Worm (Caenorhabditis elegans) whole organism, young adult: Measurements from ENCODE around the gene C50C3.12.

Experiments
- B0035.1 ChIP-seq: sonication (generic microtip); optimal IDR thresholded peaks from 2 replicates; lab custom pipeline; 2016; ENCODE audit warnings: missing genetic modification characterization, mild to moderate bottlenecking, missing compliant biosample characterization, missing genotype, missing genetic modification reagents
- C06A6.2 ChIP-seq: fragments of 200-800 bp; sonication (Bioruptor generic); conservative IDR thresholded peaks from 2 replicates; pipeline ENCODE4 v1.3.6; 2022; ENCODE audit warnings: missing genetic modification characterization, missing compliant biosample characterization
- C17E4.6 ChIP-seq: fragments of 200-800 bp; sonication (Bioruptor generic); IDR thresholded peaks from 2 replicates; pipeline ENCODE4 v1.3.6; 2022; ENCODE audit warnings: missing genetic modification reagents, missing genetic modification characterization, missing compliant biosample characterization
- F33H1.4 ChIP-seq: fragments of 200-800 bp; sonication (Bioruptor generic); IDR thresholded peaks from 2 replicates; pipeline ENCODE4 v1.3.6; 2022; ENCODE audit warnings: missing genetic modification reagents, missing genetic modification characterization, missing compliant biosample characterization
- F57C9.4 ChIP-seq: sonication (generic microtip); optimal IDR thresholded peaks from 2 replicates; lab custom pipeline; 2017; ENCODE audit warnings: mild to moderate bottlenecking, missing genetic modification characterization, missing compliant biosample characterization
- K11D2.4 ChIP-seq: fragments of 200-800 bp; sonication (Bioruptor generic); IDR thresholded peaks from 2 replicates; pipeline ENCODE4 v1.3.6; 2022; ENCODE audit warnings: missing genetic modification reagents, missing genetic modification characterization, missing compliant biosample characterization
- K12H6.12 ChIP-seq: fragments of 200-800 bp; sonication (Bioruptor generic); optimal IDR thresholded peaks from 2 replicates; lab custom pipeline; 2018; ENCODE audit warnings: mild to moderate bottlenecking, missing genetic modification characterization, missing compliant biosample characterization
- Y53G8AR.9 ChIP-seq: fragments of 200-800 bp; sonication (Bioruptor generic); conservative IDR thresholded peaks from 2 replicates; pipeline ENCODE4 v1.3.6; 2022; ENCODE audit warnings: missing genetic modification reagents, missing genetic modification characterization, missing compliant biosample characterization
- aptf-3 ChIP-seq: fragments of 200-800 bp; sonication (Bioruptor generic); IDR thresholded peaks from 2 replicates; pipeline ENCODE4 v1.3.6; 2022; ENCODE audit warnings: missing genetic modification characterization, missing compliant biosample characterization
- attf-5 ChIP-seq: fragments of 200-800 bp; sonication (Bioruptor generic); optimal IDR thresholded peaks from 2 replicates; lab custom pipeline; 2018; ENCODE audit warnings: mild to moderate bottlenecking, missing genetic modification characterization, missing compliant biosample characterization
- attf-6 ChIP-seq: fragments of 200-800 bp; sonication (Bioruptor generic); IDR thresholded peaks from 2 replicates; pipeline ENCODE4 v1.3.6; 2022; ENCODE audit warnings: missing genetic modification reagents, missing genetic modification characterization, missing compliant biosample characterization
- bed-1 ChIP-seq: fragments of 200-800 bp; sonication (Bioruptor generic); IDR thresholded peaks from 2 replicates; pipeline ENCODE4 v1.3.6; 2022; ENCODE audit warnings: missing genetic modification reagents, missing genetic modification characterization, missing compliant biosample characterization
- cebp-1 ChIP-seq, 2 experiments: fragments of 200-800 bp in 1 of 2; sonication (Bioruptor generic) in 1 of 2; sonication (generic microtip) in 1 of 2; IDR thresholded peaks in 1 of 2; optimal IDR thresholded peaks in 1 of 2; 2 replicates each; pipeline versions ENCODE4 v1.3.6 to Lab custom; 2017 to 2022; ENCODE audit warnings: missing compliant biosample characterization in 2 of 2, missing genetic modification characterization in 2 of 2, mild to moderate bottlenecking in 1 of 2, missing genetic modification reagents in 1 of 2, moderate library complexity in 1 of 2
- cebp-2 ChIP-seq: fragments of 200-800 bp; sonication (Bioruptor generic); IDR thresholded peaks from 2 replicates; pipeline ENCODE4 v1.3.6; 2022; ENCODE audit warnings: missing genetic modification characterization, missing compliant biosample characterization
- ceh-100 ChIP-seq: fragments of 200-800 bp; sonication (Bioruptor generic); IDR thresholded peaks from 2 replicates; pipeline ENCODE4 v1.3.6; 2022; ENCODE audit warnings: missing genetic modification reagents, missing genetic modification characterization, missing compliant biosample characterization
- die-1 ChIP-seq: sonication (generic microtip); optimal IDR thresholded peaks from 2 replicates; lab custom pipeline; 2016; ENCODE audit warnings: missing genotype, mild to moderate bottlenecking, missing genetic modification characterization, missing compliant biosample characterization
- efl-1 ChIP-seq: fragments of 150-350 bp; optimal IDR thresholded peaks from 2 replicates; lab custom pipeline; 2014; ENCODE audit warnings: missing biosample characterization, missing genetic modification reagents, missing genetic modification characterization
- egl-18 ChIP-seq: fragments of 200-800 bp; sonication (Bioruptor generic); IDR thresholded peaks from 2 replicates; pipeline ENCODE4 v1.3.6; 2022; ENCODE audit warnings: missing genetic modification reagents, missing genetic modification characterization, missing compliant biosample characterization
- ekl-4 ChIP-seq: fragments of 200-800 bp; sonication (Bioruptor generic); IDR thresholded peaks from 2 replicates; pipeline ENCODE4 v1.3.6; 2022; ENCODE audit warnings: missing genetic modification reagents, missing genetic modification characterization, missing compliant biosample characterization
- ets-4 ChIP-seq: fragments of 200-800 bp; sonication (Bioruptor generic); optimal IDR thresholded peaks from 2 replicates; lab custom pipeline; 2018; ENCODE audit warnings: mild to moderate bottlenecking, missing genetic modification characterization, missing compliant biosample characterization
- him-1 ChIP-seq: sonication (generic microtip); optimal IDR thresholded peaks from 2 replicates; lab custom pipeline; 2016; ENCODE audit warnings: missing genotype, missing genetic modification reagents, missing genetic modification characterization, missing compliant biosample characterization
- hlh-26 ChIP-seq: fragments of 200-800 bp; sonication (Bioruptor generic); conservative IDR thresholded peaks from 2 replicates; pipeline ENCODE4 v1.3.6; 2022; ENCODE audit warnings: missing genetic modification reagents, missing genetic modification characterization, missing compliant biosample characterization
- hmg-1.2 ChIP-seq: fragments of 200-800 bp; sonication (Bioruptor generic); IDR thresholded peaks from 2 replicates; pipeline ENCODE4 v1.3.6; 2022; ENCODE audit warnings: missing genetic modification reagents, missing genetic modification characterization, missing compliant biosample characterization
- hrde-1 ChIP-seq: sonication (generic microtip); optimal IDR thresholded peaks from 2 replicates; lab custom pipeline; 2016; ENCODE audit warnings: missing genetic modification characterization, mild to moderate bottlenecking, missing compliant biosample characterization, moderate library complexity, missing genotype, missing genetic modification reagents, borderline replicate concordance
- let-607 ChIP-seq, 2 experiments: fragments of 200-800 bp in 1 of 2; sonication (Bioruptor generic) in 1 of 2; sonication (generic microtip) in 1 of 2; optimal IDR thresholded peaks; 2 replicates each; lab custom pipeline; 2016 to 2018; ENCODE audit warnings: mild to moderate bottlenecking in 2 of 2, missing compliant biosample characterization in 2 of 2, missing genetic modification characterization in 2 of 2, moderate library complexity in 2 of 2, missing genotype in 1 of 2
- lin-35 ChIP-seq, 3 experiments: fragments of 150-350 bp in 2 of 3; sonication (generic microtip) in 1 of 3; optimal IDR thresholded peaks; 2 replicates each; lab custom pipeline; 2014 to 2018; ENCODE audit warnings: missing biosample characterization in 3 of 3, missing genetic modification characterization in 3 of 3, missing genetic modification reagents in 3 of 3
- madf-3 ChIP-seq: fragments of 200-800 bp; sonication (Bioruptor generic); IDR thresholded peaks from 2 replicates; pipeline ENCODE4 v1.3.6; 2022; ENCODE audit warnings: missing genetic modification reagents, missing genetic modification characterization, missing compliant biosample characterization
- madf-6 ChIP-seq: fragments of 200-800 bp; sonication (Bioruptor generic); IDR thresholded peaks from 2 replicates; pipeline ENCODE4 v1.3.6; 2022; ENCODE audit warnings: missing genetic modification reagents, missing genetic modification characterization, missing compliant biosample characterization
- madf-8 ChIP-seq: fragments of 200-800 bp; sonication (Bioruptor generic); conservative IDR thresholded peaks from 2 replicates; pipeline ENCODE4 v1.3.6; 2022; ENCODE audit warnings: missing genetic modification reagents, missing genetic modification characterization, missing compliant biosample characterization
- mel-28 ChIP-seq: sonication (generic microtip); optimal IDR thresholded peaks from 2 replicates; lab custom pipeline; 2016; ENCODE audit warnings: borderline replicate concordance, mild to moderate bottlenecking, missing genetic modification characterization, missing compliant biosample characterization
- mxl-1 ChIP-seq: sonication (generic microtip); optimal IDR thresholded peaks from 2 replicates; lab custom pipeline; 2016; ENCODE audit warnings: missing genetic modification characterization, missing compliant biosample characterization
- nfyb-1 ChIP-seq: fragments of 200-800 bp; sonication (Bioruptor generic); IDR thresholded peaks from 2 replicates; pipeline ENCODE4 v1.3.6; 2022; ENCODE audit warnings: missing genetic modification reagents, missing genetic modification characterization, missing compliant biosample characterization
- nhr-80 ChIP-seq: sonication (generic microtip); optimal IDR thresholded peaks from 2 replicates; lab custom pipeline; 2016; ENCODE audit warnings: missing genetic modification characterization, missing compliant biosample characterization
- pbrm-1 ChIP-seq: fragments of 200-800 bp; sonication (Bioruptor generic); IDR thresholded peaks from 2 replicates; pipeline ENCODE4 v1.3.6; 2022; ENCODE audit warnings: missing genetic modification reagents, missing genetic modification characterization, missing compliant biosample characterization
- sdz-38 ChIP-seq: sonication (generic microtip); optimal IDR thresholded peaks from 2 replicates; lab custom pipeline; 2016; ENCODE audit warnings: missing genotype, missing genetic modification characterization, missing compliant biosample characterization
- snpc-1.3 ChIP-seq: sonication (generic microtip); optimal IDR thresholded peaks from 2 replicates; lab custom pipeline; 2017; ENCODE audit warnings: missing genetic modification characterization, mild to moderate bottlenecking, missing compliant biosample characterization, antibody characterized with exemption, moderate library complexity, missing genotype, missing genetic modification reagents; ENCODE audit not compliant: insufficient read depth
- snpc-3.4 ChIP-seq: sonication (generic microtip); optimal IDR thresholded peaks from 2 replicates; lab custom pipeline; 2017; ENCODE audit warnings: missing genetic modification characterization, mild to moderate bottlenecking, missing compliant biosample characterization, antibody characterized with exemption, moderate library complexity, missing genotype, missing genetic modification reagents
- snpc-4 ChIP-seq, 5 experiments: fragments of 150-350 bp in 1 of 5; sonication (generic microtip) in 4 of 5; optimal IDR thresholded peaks; 2 replicates each; lab custom pipeline; 2014 to 2018; ENCODE audit warnings: missing genetic modification characterization in 5 of 5, missing biosample characterization in 3 of 5, antibody characterized with exemption in 2 of 5, mild to moderate bottlenecking in 2 of 5, missing compliant biosample characterization in 2 of 5, missing genotype in 2 of 5, moderate library complexity in 2 of 5, missing genetic modification reagents in 1 of 5
- tlf-1 ChIP-seq: fragments of 200-800 bp; sonication (Bioruptor generic); optimal IDR thresholded peaks from 2 replicates; lab custom pipeline; 2018; ENCODE audit warnings: mild to moderate bottlenecking, missing genetic modification characterization, missing compliant biosample characterization
- unc-130 ChIP-seq: sonication (generic microtip); optimal IDR thresholded peaks from 2 replicates; lab custom pipeline; 2016; ENCODE audit warnings: missing genetic modification reagents, missing genetic modification characterization, missing compliant biosample characterization
- zfh-2 ChIP-seq: fragments of 200-800 bp; sonication (Bioruptor generic); conservative IDR thresholded peaks from 2 replicates; pipeline ENCODE4 v1.3.6; 2022; ENCODE audit warnings: missing genetic modification reagents, missing genetic modification characterization, missing compliant biosample characterization
- ztf-18 ChIP-seq: sonication (generic microtip); optimal IDR thresholded peaks from 2 replicates; lab custom pipeline; 2016; ENCODE audit warnings: missing genotype, mild to moderate bottlenecking, missing genetic modification characterization, missing compliant biosample characterization
- ztf-6 ChIP-seq: fragments of 200-800 bp; sonication (Bioruptor generic); IDR thresholded peaks from 2 replicates; pipeline ENCODE4 v1.3.6; 2022; ENCODE audit warnings: missing genetic modification reagents, missing genetic modification characterization, missing compliant biosample characterization

Gene C50C3.12

DNA sequence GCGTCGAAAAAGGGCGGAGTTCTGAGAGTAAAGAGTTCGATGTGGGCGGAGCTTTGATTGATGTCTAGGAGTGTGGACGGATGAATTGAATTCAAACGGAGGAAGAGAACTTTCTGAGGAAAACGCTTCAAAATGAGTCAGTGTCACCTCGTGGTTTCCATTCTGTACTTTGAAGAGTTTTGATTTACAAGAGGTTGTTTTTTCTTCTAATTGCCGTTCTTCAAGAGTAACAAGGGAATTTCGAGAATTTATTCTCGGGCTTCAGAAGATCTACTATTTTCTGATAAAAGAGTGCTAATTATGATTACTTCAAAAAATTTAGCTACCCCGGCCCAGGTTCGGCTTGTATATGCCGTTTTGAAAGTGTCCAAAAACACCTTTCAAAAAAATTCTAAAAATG lies at the start of gene C50C3.12:
C50C3.12 (plus strand) TSS at position 301 of the 400 bp plus-strand sequence.
- no peak for TF ChIP-seq K11D2.4 (GFP tag; lab: Robert Waterston, UW)
- TF ChIP-seq snpc-3.4 (tag; lab: Kevin White, UChicago) = no peak

- TF ChIP-seq lin-35 (GFP tag; optimal IDR thresholded peaks at IDR 0.05; lab: Kevin White, UChicago) (no peak), ets-4 (GFP tag; lab: Kevin White, UChicago) (no peak), hrde-1 (tag; lab: Kevin White, UChicago) (no peak), nhr-80 (peak; percentile 49), unc-130 (GFP tag; lab: Kevin White, UChicago) (no peak), attf-5 (GFP tag; lab: Kevin White, UChicago) (peak; percentile 25), hmg-1.2 (peak; percentile 68; the same call in 1 of the 2 replicates), madf-3 (no peak), him-1 (tag; lab: Kevin White, UChicago) (peak; percentile 37), K11D2.4 (GFP tag; lab: Robert Waterston, UW) (0 out of 2 replicates have a peak, but pooled peaks have one; percentile 24), Y53G8AR.9 (no peak), sdz-38 (tag; lab: Kevin White, UChicago) (no peak), F33H1.4 (GFP tag; lab: Robert Waterston, UW) (no peak), zfh-2 (peak; percentile 77), let-607 (tag; optimal IDR thresholded peaks at IDR 0.05; lab: Kevin White, UChicago) (no peak), snpc-1.3 (tag; lab: Kevin White, UChicago) (no peak), cebp-1 (GFP tag; IDR thresholded peaks at IDR 0.05; lab: Robert Waterston, UW) (no peak), cebp-1 (tag; optimal IDR thresholded peaks at IDR 0.05; lab: Kevin White, UChicago) (peak; percentile 18), ztf-18 (tag; lab: Kevin White, UChicago) (no peak), mxl-1 (no peak), K12H6.12 (tag; lab: Kevin White, UChicago) (no peak), egl-18 (GFP tag; lab: Robert Waterston, UW) (no peak), efl-1 (GFP tag; lab: Kevin White, UChicago) (no peak), C17E4.6 (GFP tag; lab: Robert Waterston, UW) (no peak), pbrm-1 (GFP tag; lab: Robert Waterston, UW) (no peak), attf-6 (GFP tag; lab: Robert Waterston, UW) (no peak)
These were observed 49.4 kb upstream of the C50C3.12 start for ce11 chrIII:8126978-8127377.

DNA sequence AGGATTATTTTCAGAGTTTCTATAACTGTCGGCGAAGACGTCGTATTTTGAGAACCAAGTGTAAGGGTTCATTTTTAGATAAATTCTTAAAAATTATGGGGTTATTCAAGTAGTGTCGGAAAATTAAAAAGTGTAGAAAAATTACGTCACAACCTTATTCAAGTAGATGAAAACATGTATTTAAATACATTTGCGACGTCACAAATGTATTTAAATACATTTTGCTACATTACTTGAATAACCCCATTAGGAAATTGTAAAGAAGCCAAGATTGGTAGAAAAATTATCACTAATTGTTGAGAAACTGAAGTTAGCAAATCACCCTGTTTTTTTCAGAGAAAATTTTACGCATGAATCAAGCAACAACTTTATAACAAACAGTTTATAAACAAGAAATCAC lies 47.2 kb upstream of the C50C3.12 start:
- TF ChIP-seq tlf-1 (GFP tag; lab: Kevin White, UChicago) (peak; percentile 39), ekl-4 (GFP tag; lab: Robert Waterston, UW) (peak; percentile 79), mel-28 (tag; lab: Kevin White, UChicago) (no peak), C06A6.2 (GFP tag; lab: Robert Waterston, UW) (no peak), aptf-3 (no peak), bed-1 (GFP tag; lab: Robert Waterston, UW) (no peak), ztf-6 (GFP tag; lab: Robert Waterston, UW) (no peak), snpc-4 (GFP tag; optimal IDR thresholded peaks at IDR 0.05; lab: Kevin White, UChicago) (no peak), snpc-4 (tag; optimal IDR thresholded peaks at IDR 0.05; lab: Kevin White, UChicago) (peak in 2 of 4 experiments; percentile 8 to 29), efl-1 (GFP tag; lab: Kevin White, UChicago) (no peak), nfyb-1 (peak; percentile 50; the same call in 1 of the 2 replicates), attf-6 (GFP tag; lab: Robert Waterston, UW) (peak; percentile 62; the same call in 1 of the 2 replicates), hrde-1 (tag; lab: Kevin White, UChicago) (peak; percentile 83), ceh-100 (peak; percentile 20; the same call in 1 of the 2 replicates), cebp-2 (GFP tag; lab: Robert Waterston, UW) (no peak), hlh-26 (GFP tag; lab: Robert Waterston, UW) (no peak), egl-18 (GFP tag; lab: Robert Waterston, UW) (no peak), die-1 (no peak), B0035.1 (tag; lab: Kevin White, UChicago) (no peak), F57C9.4 (no peak), madf-8 (GFP tag; lab: Robert Waterston, UW) (0 out of 2 replicates have a peak, but pooled peaks have one; percentile 9), madf-6 (GFP tag; lab: Robert Waterston, UW) (peak; percentile 73), ztf-18 (tag; lab: Kevin White, UChicago) (peak; percentile 8)
